Worm (Caenorhabditis elegans) whole organism, young adult: ENCODE data around the gene F54D12.8.

ENCODE experiments used
- B0336.3 ChIP-seq: fragments of 200-800 bp; sonication (Bioruptor generic); IDR thresholded peaks from 2 replicates; pipeline ENCODE4 v1.3.6; 2022; ENCODE audit warnings: missing genetic modification characterization, missing compliant biosample characterization
- C06A6.2 ChIP-seq: fragments of 200-800 bp; sonication (Bioruptor generic); conservative IDR thresholded peaks from 2 replicates; pipeline ENCODE4 v1.3.6; 2022; ENCODE audit warnings: missing genetic modification characterization, missing compliant biosample characterization
- F33H1.4 ChIP-seq: fragments of 200-800 bp; sonication (Bioruptor generic); IDR thresholded peaks from 2 replicates; pipeline ENCODE4 v1.3.6; 2022; ENCODE audit warnings: missing genetic modification reagents, missing genetic modification characterization, missing compliant biosample characterization
- T26A5.8 ChIP-seq: sonication (generic microtip); optimal IDR thresholded peaks from 2 replicates; lab custom pipeline; 2016; ENCODE audit warnings: missing genetic modification characterization, missing compliant biosample characterization
- Y79H2A.3 ChIP-seq: fragments of 200-800 bp; sonication (Bioruptor generic); conservative IDR thresholded peaks from 2 replicates; pipeline ENCODE4 v1.3.6; 2022; ENCODE audit warnings: missing genetic modification reagents, missing genetic modification characterization, missing compliant biosample characterization
- ZK185.1 ChIP-seq: sonication (generic microtip); optimal IDR thresholded peaks from 2 replicates; lab custom pipeline; 2016; ENCODE audit warnings: mild to moderate bottlenecking, missing genetic modification characterization, missing compliant biosample characterization; ENCODE audit not compliant: poor library complexity, severe bottlenecking
- athp-1 ChIP-seq: sonication (generic microtip); optimal IDR thresholded peaks from 2 replicates; lab custom pipeline; 2017; ENCODE audit warnings: mild to moderate bottlenecking, missing genetic modification characterization, missing compliant biosample characterization
- attf-3 ChIP-seq: fragments of 200-800 bp; sonication (Bioruptor generic); conservative IDR thresholded peaks from 2 replicates; pipeline ENCODE4 v1.3.6; 2022; ENCODE audit warnings: missing genetic modification reagents, missing genetic modification characterization, missing compliant biosample characterization
- attf-5 ChIP-seq: fragments of 200-800 bp; sonication (Bioruptor generic); optimal IDR thresholded peaks from 2 replicates; lab custom pipeline; 2018; ENCODE audit warnings: mild to moderate bottlenecking, missing genetic modification characterization, missing compliant biosample characterization
- bed-1 ChIP-seq: fragments of 200-800 bp; sonication (Bioruptor generic); IDR thresholded peaks from 2 replicates; pipeline ENCODE4 v1.3.6; 2022; ENCODE audit warnings: missing genetic modification reagents, missing genetic modification characterization, missing compliant biosample characterization
- ccch-3 ChIP-seq: fragments of 200-800 bp; sonication (Bioruptor generic); optimal IDR thresholded peaks from 2 replicates; lab custom pipeline; 2018; ENCODE audit warnings: mild to moderate bottlenecking, missing genetic modification characterization, missing compliant biosample characterization
- chd-7 ChIP-seq: sonication (generic microtip); optimal IDR thresholded peaks from 2 replicates; lab custom pipeline; 2016; ENCODE audit warnings: mild to moderate bottlenecking, missing genetic modification characterization, moderate library complexity, missing compliant biosample characterization
- egl-44 ChIP-seq: fragments of 200-800 bp; sonication (Bioruptor generic); IDR thresholded peaks from 2 replicates; pipeline ENCODE4 v1.3.6; 2022; ENCODE audit warnings: missing genetic modification reagents, missing genetic modification characterization, missing compliant biosample characterization
- ekl-4 ChIP-seq: fragments of 200-800 bp; sonication (Bioruptor generic); IDR thresholded peaks from 2 replicates; pipeline ENCODE4 v1.3.6; 2022; ENCODE audit warnings: missing genetic modification reagents, missing genetic modification characterization, missing compliant biosample characterization
- hlh-12 ChIP-seq: sonication (generic microtip); optimal IDR thresholded peaks from 2 replicates; lab custom pipeline; 2016; ENCODE audit warnings: missing genetic modification characterization, missing compliant biosample characterization
- lag-1 ChIP-seq: fragments of 200-800 bp; sonication (Bioruptor generic); IDR thresholded peaks from 2 replicates; pipeline ENCODE4 v1.3.6; 2022; ENCODE audit warnings: missing genetic modification reagents, missing genetic modification characterization, missing compliant biosample characterization
- let-607 ChIP-seq, 2 experiments: fragments of 200-800 bp in 1 of 2; sonication (Bioruptor generic) in 1 of 2; sonication (generic microtip) in 1 of 2; optimal IDR thresholded peaks; 2 replicates each; lab custom pipeline; 2016 to 2018; ENCODE audit warnings: mild to moderate bottlenecking in 2 of 2, missing compliant biosample characterization in 2 of 2, missing genetic modification characterization in 2 of 2, moderate library complexity in 2 of 2, missing genotype in 1 of 2
- lsl-1 ChIP-seq: fragments of 200-800 bp; sonication (Bioruptor generic); optimal IDR thresholded peaks from 2 replicates; lab custom pipeline; 2018; ENCODE audit warnings: mild to moderate bottlenecking, missing genetic modification characterization, moderate library complexity, missing compliant biosample characterization
- madf-10 ChIP-seq: sonication (generic microtip); optimal IDR thresholded peaks from 2 replicates; lab custom pipeline; 2016; ENCODE audit warnings: mild to moderate bottlenecking, missing genetic modification characterization, missing compliant biosample characterization
- mcd-1 ChIP-seq: fragments of 200-800 bp; sonication (Bioruptor generic); IDR thresholded peaks from 2 replicates; pipeline ENCODE4 v1.3.6; 2022; ENCODE audit warnings: missing genetic modification reagents, missing genetic modification characterization, missing compliant biosample characterization
- mes-4 ChIP-seq: sonication (generic microtip); optimal IDR thresholded peaks from 2 replicates; lab custom pipeline; 2016; ENCODE audit warnings: missing genotype, missing genetic modification characterization, missing compliant biosample characterization
- nfya-1 ChIP-seq: sonication (generic microtip); optimal IDR thresholded peaks from 2 replicates; lab custom pipeline; 2017; ENCODE audit warnings: antibody characterized with exemption, missing compliant biosample characterization, missing genetic modification characterization, borderline replicate concordance; ENCODE audit not compliant: insufficient read depth
- nhr-80 ChIP-seq: sonication (generic microtip); optimal IDR thresholded peaks from 2 replicates; lab custom pipeline; 2016; ENCODE audit warnings: missing genetic modification characterization, missing compliant biosample characterization
- nhr-90 ChIP-seq: sonication (generic microtip); optimal IDR thresholded peaks from 2 replicates; lab custom pipeline; 2016; ENCODE audit warnings: missing genotype, mild to moderate bottlenecking, missing genetic modification characterization, missing compliant biosample characterization
- pbrm-1 ChIP-seq: fragments of 200-800 bp; sonication (Bioruptor generic); IDR thresholded peaks from 2 replicates; pipeline ENCODE4 v1.3.6; 2022; ENCODE audit warnings: missing genetic modification reagents, missing genetic modification characterization, missing compliant biosample characterization
- sdz-38 ChIP-seq: sonication (generic microtip); optimal IDR thresholded peaks from 2 replicates; lab custom pipeline; 2016; ENCODE audit warnings: missing genotype, missing genetic modification characterization, missing compliant biosample characterization
- sea-2 ChIP-seq: fragments of 200-800 bp; sonication (Bioruptor generic); IDR thresholded peaks from 2 replicates; pipeline ENCODE4 v1.3.6; 2022; ENCODE audit warnings: missing genetic modification characterization, missing compliant biosample characterization
- snpc-3.4 ChIP-seq: sonication (generic microtip); optimal IDR thresholded peaks from 2 replicates; lab custom pipeline; 2017; ENCODE audit warnings: missing genetic modification characterization, mild to moderate bottlenecking, missing compliant biosample characterization, antibody characterized with exemption, moderate library complexity, missing genotype, missing genetic modification reagents
- tbp1 ChIP-seq: fragments of 200-800 bp; sonication (Bioruptor generic); optimal IDR thresholded peaks from 2 replicates; lab custom pipeline; 2018; ENCODE audit warnings: mild to moderate bottlenecking, missing genetic modification characterization, missing compliant biosample characterization
- tlf-1 ChIP-seq: fragments of 200-800 bp; sonication (Bioruptor generic); optimal IDR thresholded peaks from 2 replicates; lab custom pipeline; 2018; ENCODE audit warnings: mild to moderate bottlenecking, missing genetic modification characterization, missing compliant biosample characterization
- xnd-1 ChIP-seq: sonication (generic microtip); optimal IDR thresholded peaks from 2 replicates; lab custom pipeline; 2016; ENCODE audit warnings: missing genotype, missing genetic modification reagents, missing genetic modification characterization, missing compliant biosample characterization
- ztf-18 ChIP-seq: sonication (generic microtip); optimal IDR thresholded peaks from 2 replicates; lab custom pipeline; 2016; ENCODE audit warnings: missing genotype, mild to moderate bottlenecking, missing genetic modification characterization, missing compliant biosample characterization

Gene F54D12.8

ce11 chrII:1402167-1402619 lies 4.4 kb upstream of the F54D12.8 start, which contains the start of gene Y51H7C.7:
Gene Y51H7C.7, plus strand, starts transcription at chrII:1402569.
- TF ChIP-seq nfya-1 (tag; lab: Kevin White, UChicago) (no peak), F33H1.4 (GFP tag; lab: Robert Waterston, UW) (peak; percentile 15; the same call in 1 of the 2 replicates), snpc-3.4 (tag; lab: Kevin White, UChicago) (peak; percentile 22), ZK185.1 (tag; lab: Kevin White, UChicago) (no peak), T26A5.8 (tag; lab: Kevin White, UChicago) (no peak), let-607 (tag; optimal IDR thresholded peaks at IDR 0.05; lab: Kevin White, UChicago) (no peak), ztf-18 (tag; lab: Kevin White, UChicago) (peak; percentile 92), pbrm-1 (GFP tag; lab: Robert Waterston, UW) (peak; percentile 34; the same call in 1 of the 2 replicates), B0336.3 (GFP tag; lab: Robert Waterston, UW) (0 out of 2 replicates have a peak, but pooled peaks have one; percentile 33), lsl-1 (GFP tag; lab: Kevin White, UChicago) (peak; percentile 31), mcd-1 (GFP tag; lab: Robert Waterston, UW) (peak; percentile 74), tbp1 (peak; percentile 0), attf-5 (peak; percentile 13)

- TF ChIP-seq xnd-1 (tag; lab: Kevin White, UChicago) = no peak
- TF ChIP-seq ccch-3 = no peak
- no peak for TF ChIP-seq C06A6.2 (GFP tag; lab: Robert Waterston, UW)
- TF ChIP-seq hlh-12 (tag; lab: Kevin White, UChicago) = no peak
- no peak for TF ChIP-seq bed-1 (GFP tag; lab: Robert Waterston, UW)
- TF ChIP-seq ekl-4 (GFP tag; lab: Robert Waterston, UW) = no peak
- TF ChIP-seq nhr-80 (tag; lab: Kevin White, UChicago) = no peak
- TF ChIP-seq athp-1 (tag; lab: Kevin White, UChicago) = no peak
- TF ChIP-seq madf-10 (tag; lab: Kevin White, UChicago) = no peak
These were observed 3.6 kb upstream of the F54D12.8 start, which contains the start of gene Y51H7C.8 for ce11 chrII:1401474-1401873. Gene Y51H7C.8, plus strand, starts transcription at chrII:1401774.

- TF ChIP-seq nhr-90 (no peak), chd-7 (tag; lab: Kevin White, UChicago) (no peak), B0336.3 (GFP tag; lab: Robert Waterston, UW) (no peak), egl-44 (GFP tag; lab: Robert Waterston, UW) (no peak), lag-1 (GFP tag; lab: Robert Waterston, UW) (no peak), sdz-38 (tag; lab: Kevin White, UChicago) (no peak)
- TF ChIP-seq, all 124 proteins: peak for 0
These were observed 2.3 kb upstream of the F54D12.8 start, which contains the start of gene F54D12.1 for ce11 chrII:1400105-1400504. Gene F54D12.1, plus strand, starts transcription at chrII:1400405.

ce11 chrII:1398396-1398795 lies 558 bp upstream of the F54D12.8 start, which contains the start of gene F54D12.2:
Gene F54D12.2, plus strand, starts transcription at chrII:1398696.
- TF ChIP-seq F33H1.4 (GFP tag; lab: Robert Waterston, UW) (no peak), ekl-4 (GFP tag; lab: Robert Waterston, UW) (no peak), mes-4 (tag; lab: Kevin White, UChicago) (no peak), sea-2 (no peak), Y79H2A.3 (no peak)

ce11 chrII:1386478-1386877 lies 11.4 kb downstream of the F54D12.8 start, which contains the start of gene aat-7:
Gene aat-7, plus strand, starts transcription at chrII:1386870.
- TF ChIP-seq tlf-1 (GFP tag; lab: Kevin White, UChicago) (no peak), nhr-80 (tag; lab: Kevin White, UChicago) (peak; percentile 90), attf-3 (GFP tag; lab: Robert Waterston, UW) (no peak), B0336.3 (GFP tag; lab: Robert Waterston, UW) (no peak)
